Fruit fly (Drosophila melanogaster) whole organism, embryonic: Measurements from ENCODE around the gene CG5968.

Source experiments
- Ada2b ChIP-seq: fragments of 200-800 bp; sonication (Bioruptor generic); IDR thresholded peaks from 2 replicates; pipeline ENCODE4 v1.3.6; 2022; ENCODE audit warnings: missing biosample characterization, missing genetic modification characterization
- Atf6 ChIP-seq: fragments of 200-800 bp; sonication (Bioruptor generic); IDR thresholded peaks from 2 replicates; pipeline ENCODE4 v1.3.6; 2022; ENCODE audit warnings: missing biosample characterization, missing genetic modification characterization
- B-H1 ChIP-seq: fragments of 200-800 bp; sonication (Bioruptor generic); IDR thresholded peaks from 3 replicates; pipeline ENCODE4 v1.3.6; 2022; ENCODE audit warnings: missing biosample characterization, missing genetic modification characterization
- BtbVII ChIP-seq: fragments of 200-800 bp; sonication (Bioruptor generic); optimal IDR thresholded peaks from 3 replicates; lab custom pipeline; 2017; ENCODE audit warnings: missing biosample characterization, mild to moderate bottlenecking, missing genetic modification characterization
- CG10274 ChIP-seq: fragments of 200-800 bp; sonication (Bioruptor generic); optimal IDR thresholded peaks from 3 replicates; lab custom pipeline; 2017; ENCODE audit warnings: missing biosample characterization, mild to moderate bottlenecking, missing genetic modification characterization
- CG12071 ChIP-seq: fragments of 200-800 bp; sonication (Bioruptor generic); optimal IDR thresholded peaks from 3 replicates; lab custom pipeline; 2018; ENCODE audit warnings: missing biosample characterization, mild to moderate bottlenecking, missing genetic modification characterization
- CG12155 ChIP-seq: fragments of 200-800 bp; sonication (Bioruptor generic); optimal IDR thresholded peaks from 3 replicates; lab custom pipeline; 2016; ENCODE audit warnings: missing biosample characterization, missing genetic modification characterization
- CG12769 ChIP-seq: fragments of 200-800 bp; sonication (Bioruptor generic); optimal IDR thresholded peaks from 2 replicates; lab custom pipeline; 2019; ENCODE audit warnings: missing biosample characterization, mild to moderate bottlenecking, missing genetic modification characterization, moderate library complexity
- CG13296 ChIP-seq: fragments of 200-800 bp; sonication (Bioruptor generic); optimal IDR thresholded peaks from 3 replicates; lab custom pipeline; 2018; ENCODE audit warnings: missing biosample characterization, mild to moderate bottlenecking, missing genetic modification characterization
- CG14667 ChIP-seq: fragments of 200-800 bp; sonication (Bioruptor generic); IDR thresholded peaks from 2 replicates; pipeline ENCODE4 v1.3.6; 2022; ENCODE audit warnings: missing biosample characterization, missing genetic modification characterization
- CG15073 ChIP-seq: fragments of 200-800 bp; sonication (Bioruptor generic); optimal IDR thresholded peaks from 2 replicates; lab custom pipeline; 2016; ENCODE audit warnings: missing biosample characterization, missing genetic modification characterization
- CG1529 ChIP-seq: fragments of 200-800 bp; sonication (Bioruptor generic); optimal IDR thresholded peaks from 3 replicates; lab custom pipeline; 2018; ENCODE audit warnings: missing biosample characterization, missing genetic modification characterization
- CG15601 ChIP-seq: fragments of 200-800 bp; sonication (Bioruptor generic); optimal IDR thresholded peaks from 3 replicates; lab custom pipeline; 2019; ENCODE audit warnings: missing biosample characterization, mild to moderate bottlenecking, missing genetic modification characterization, moderate library complexity
- CG15696 ChIP-seq: fragments of 200-800 bp; sonication (Bioruptor generic); optimal IDR thresholded peaks from 2 replicates; lab custom pipeline; 2019; ENCODE audit warnings: missing biosample characterization, mild to moderate bottlenecking, missing genetic modification characterization, moderate library complexity
- CG30431 ChIP-seq: fragments of 200-800 bp; sonication (Bioruptor generic); optimal IDR thresholded peaks from 2 replicates; lab custom pipeline; 2017; ENCODE audit warnings: missing biosample characterization, missing genetic modification characterization
- CG4282 ChIP-seq: fragments of 200-800 bp; sonication (Bioruptor generic); optimal IDR thresholded peaks from 2 replicates; lab custom pipeline; 2016; ENCODE audit warnings: missing biosample characterization, missing genetic modification characterization
- CG4707 ChIP-seq: fragments of 200-800 bp; sonication (Bioruptor generic); optimal IDR thresholded peaks from 2 replicates; lab custom pipeline; 2018; ENCODE audit warnings: missing biosample characterization, mild to moderate bottlenecking, missing genetic modification characterization, moderate library complexity
- CG4730 ChIP-seq: fragments of 200-800 bp; sonication (Bioruptor generic); IDR thresholded peaks from 2 replicates; pipeline ENCODE4 v1.3.6; 2022; ENCODE audit warnings: missing biosample characterization, missing genetic modification characterization
- CG6175 ChIP-seq: fragments of 200-800 bp; sonication (Bioruptor generic); IDR thresholded peaks from 3 replicates; pipeline ENCODE4 v1.3.6; 2022; ENCODE audit warnings: missing biosample characterization, missing genetic modification characterization
- CG7786 ChIP-seq: fragments of 200-800 bp; sonication (Bioruptor generic); optimal IDR thresholded peaks from 2 replicates; lab custom pipeline; 2016; ENCODE audit warnings: missing biosample characterization, missing genetic modification characterization
- CG8281 ChIP-seq: fragments of 200-800 bp; sonication (Bioruptor generic); optimal IDR thresholded peaks from 2 replicates; lab custom pipeline; 2018; ENCODE audit warnings: missing biosample characterization, mild to moderate bottlenecking, missing genetic modification characterization, moderate library complexity
- Dp ChIP-seq: fragments of 200-800 bp; sonication (Bioruptor generic); optimal IDR thresholded peaks from 2 replicates; lab custom pipeline; 2018; ENCODE audit warnings: missing biosample characterization, mild to moderate bottlenecking, missing genetic modification characterization, moderate library complexity
- Drgx ChIP-seq: fragments of 200-800 bp; sonication (Bioruptor generic); IDR thresholded peaks from 2 replicates; pipeline ENCODE4 v1.3.6; 2022; ENCODE audit warnings: missing biosample characterization, missing genetic modification characterization
- E2f1 ChIP-seq: fragments of 200-800 bp; sonication (Bioruptor generic); IDR thresholded peaks from 2 replicates; pipeline ENCODE4 v1.3.6; 2022; ENCODE audit warnings: missing biosample characterization, missing genetic modification characterization
- Six4 ChIP-seq: fragments of 200-800 bp; sonication (Bioruptor generic); optimal IDR thresholded peaks from 2 replicates; lab custom pipeline; 2016; ENCODE audit warnings: missing biosample characterization, missing genetic modification characterization
- Taf1 ChIP-seq: fragments of 200-800 bp; sonication (Bioruptor generic); IDR thresholded peaks from 2 replicates; pipeline ENCODE4 v1.3.6; 2022; ENCODE audit warnings: missing biosample characterization, missing genetic modification characterization
- ac ChIP-seq: fragments of 200-800 bp; sonication (Bioruptor generic); optimal IDR thresholded peaks from 3 replicates; lab custom pipeline; 2017; ENCODE audit warnings: missing biosample characterization, mild to moderate bottlenecking, missing genetic modification characterization
- ase ChIP-seq: fragments of 200-800 bp; sonication (Bioruptor generic); IDR thresholded peaks from 3 replicates; pipeline ENCODE4 v1.3.6; 2022; ENCODE audit warnings: missing biosample characterization, missing genetic modification characterization
- cg ChIP-seq: fragments of 200-800 bp; sonication (Bioruptor generic); optimal IDR thresholded peaks from 3 replicates; lab custom pipeline; 2019; ENCODE audit warnings: missing biosample characterization, mild to moderate bottlenecking, missing genetic modification characterization, moderate library complexity
- crp ChIP-seq, 2 experiments: fragments of 200-800 bp; sonication (Bioruptor generic); optimal IDR thresholded peaks; 2 replicates in 1 of 2; 3 replicates in 1 of 2; lab custom pipeline; 2017; ENCODE audit warnings: missing biosample characterization in 2 of 2, missing genetic modification characterization in 2 of 2, mild to moderate bottlenecking in 1 of 2, moderate library complexity in 1 of 2
- disco-r ChIP-seq: fragments of 200-800 bp; sonication (Bioruptor generic); optimal IDR thresholded peaks from 2 replicates; lab custom pipeline; 2016; ENCODE audit warnings: missing biosample characterization, missing genetic modification characterization
- ewg ChIP-seq: fragments of 200-800 bp; sonication (Bioruptor generic); optimal IDR thresholded peaks from 3 replicates; lab custom pipeline; 2017; ENCODE audit warnings: mild to moderate bottlenecking, missing biosample characterization, missing genetic modification reagents, missing genetic modification characterization
- exex ChIP-seq: fragments of 200-800 bp; sonication (Bioruptor generic); optimal IDR thresholded peaks from 4 replicates; lab custom pipeline; 2018; ENCODE audit warnings: missing biosample characterization, mild to moderate bottlenecking, missing genetic modification characterization, moderate library complexity
- her ChIP-seq: fragments of 200-800 bp; sonication (Bioruptor generic); optimal IDR thresholded peaks from 2 replicates; lab custom pipeline; 2016; ENCODE audit warnings: missing biosample characterization, missing genetic modification characterization
- kay ChIP-seq: fragments of 200-800 bp; sonication (Bioruptor generic); optimal IDR thresholded peaks from 2 replicates; lab custom pipeline; 2016; ENCODE audit warnings: missing biosample characterization, missing genetic modification characterization
- lmd ChIP-seq: fragments of 200-800 bp; sonication (Bioruptor generic); IDR thresholded peaks from 2 replicates; pipeline ENCODE4 v1.3.6; 2022; ENCODE audit warnings: missing biosample characterization, missing genetic modification characterization
- lov ChIP-seq, 2 experiments: fragments of 200-800 bp in 1 of 2; fragments of >200 bp in 1 of 2; sonication (Bioruptor generic) in 1 of 2; IDR thresholded peaks in 1 of 2; optimal IDR thresholded peaks in 1 of 2; 2 replicates in 1 of 2; 3 replicates in 1 of 2; pipeline versions ENCODE4 v1.3.6 to Lab custom; 2017 to 2022; ENCODE audit warnings: missing biosample characterization in 1 of 2, missing genetic modification characterization in 1 of 2
- mirr ChIP-seq: fragments of 200-800 bp; sonication (Bioruptor generic); optimal IDR thresholded peaks from 3 replicates; lab custom pipeline; 2018; ENCODE audit warnings: missing biosample characterization, mild to moderate bottlenecking, missing genetic modification characterization
- pum ChIP-seq: fragments of 200-800 bp; sonication (Bioruptor generic); optimal IDR thresholded peaks from 2 replicates; lab custom pipeline; 2016; ENCODE audit warnings: missing biosample characterization, missing genetic modification characterization
- sc ChIP-seq, 3 experiments: fragments of >200 bp in 2 of 3; fragments of 200-800 bp in 1 of 3; sonication (Bioruptor generic) in 1 of 3; optimal IDR thresholded peaks; 2 replicates in 2 of 3; 3 replicates in 1 of 3; lab custom pipeline; 2017; ENCODE audit warnings: mild to moderate bottlenecking in 1 of 3, missing biosample characterization in 1 of 3, missing genetic modification characterization in 1 of 3, missing genetic modification reagents in 1 of 3
- seq ChIP-seq: fragments of 200-800 bp; sonication (Bioruptor generic); IDR thresholded peaks from 2 replicates; pipeline ENCODE4 v1.3.6; 2022; ENCODE audit warnings: missing biosample characterization, missing genetic modification characterization
- shn ChIP-seq: fragments of 200-800 bp; sonication (Bioruptor generic); optimal IDR thresholded peaks from 3 replicates; lab custom pipeline; 2016; ENCODE audit warnings: missing biosample characterization, missing genetic modification characterization
- sug ChIP-seq: fragments of 200-800 bp; optimal IDR thresholded peaks from 2 replicates; lab custom pipeline; 2019; ENCODE audit warnings: missing biosample characterization, mild to moderate bottlenecking, missing genetic modification characterization, moderate library complexity
- trh ChIP-seq: fragments of 200-800 bp; sonication (Bioruptor generic); optimal IDR thresholded peaks from 2 replicates; lab custom pipeline; 2016; ENCODE audit warnings: missing biosample characterization, missing genetic modification characterization
- tx ChIP-seq: fragments of 200-800 bp; sonication (Bioruptor generic); optimal IDR thresholded peaks from 2 replicates; lab custom pipeline; 2016; ENCODE audit warnings: missing biosample characterization, missing genetic modification characterization
- usp ChIP-seq: fragments of >200 bp; optimal IDR thresholded peaks from 2 replicates; lab custom pipeline; 2017; ENCODE audit warnings: missing biosample characterization, missing genetic modification characterization
- wek ChIP-seq: fragments of 200-800 bp; sonication (Bioruptor generic); optimal IDR thresholded peaks from 3 replicates; lab custom pipeline; 2018; ENCODE audit warnings: missing biosample characterization, mild to moderate bottlenecking, missing genetic modification characterization, moderate library complexity

The CG5968 gene

dm6 chr2L:16521345-16522285 lies 28.1 kb downstream of the CG5968 start (continued):
- peak; percentile 81 for TF ChIP-seq shn (GFP tag; lab: Kevin White, UChicago)
- TF ChIP-seq usp (GFP tag; lab: Kevin White, UChicago), result no peak
- peak in 1 of 2 experiments; percentile 46 for TF ChIP-seq crp (GFP tag; optimal IDR thresholded peaks at IDR 0.05; lab: Kevin White, UChicago)
- peak; percentile 71 for TF ChIP-seq her
- TF ChIP-seq ac (GFP tag; lab: Kevin White, UChicago), result peak; percentile 99
- TF ChIP-seq seq, result peak; percentile 74
- TF ChIP-seq Atf6 (GFP tag; lab: Robert Waterston, UW), result peak; percentile 80
- TF ChIP-seq pum (GFP tag; lab: Kevin White, UChicago), result peak; percentile 68
- TF ChIP-seq wek (GFP tag; lab: Kevin White, UChicago), result peak; percentile 94
- peak; percentile 92 for TF ChIP-seq BtbVII
- peak; percentile 92 for TF ChIP-seq CG15601 (tag; lab: Kevin White, UChicago)
- TF ChIP-seq CG12769 (tag; lab: Kevin White, UChicago), result peak; percentile 91
- peak; percentile 74 for TF ChIP-seq CG10274
- peak; percentile 81 for TF ChIP-seq ewg (GFP tag; lab: Kevin White, UChicago)
- peak; percentile 93 for TF ChIP-seq CG15696 (tag; lab: Kevin White, UChicago)
- 0 out of 3 replicates have a peak, but pooled peaks have one; percentile 31 for TF ChIP-seq CG6175 (GFP tag; lab: Robert Waterston, UW)
- TF ChIP-seq CG12155, result no peak
- no peak for TF ChIP-seq Taf1
- TF ChIP-seq kay, result peak; percentile 85
- TF ChIP-seq ase (GFP tag; lab: Robert Waterston, UW), result peak; percentile 52; the same call in 1 of the 3 replicates
- peak; percentile 75 for TF ChIP-seq trh
- TF ChIP-seq CG8281, result peak; percentile 71
- no peak for TF ChIP-seq CG15073 (GFP tag; lab: Kevin White, UChicago)
- no peak for TF ChIP-seq CG14667
- peak; percentile 51 for TF ChIP-seq Drgx (GFP tag; lab: Robert Waterston, UW)
- TF ChIP-seq disco-r (GFP tag; lab: Kevin White, UChicago), result peak; percentile 72
- TF ChIP-seq Ada2b (GFP tag; lab: Robert Waterston, UW), result peak; percentile 44; the same call in 1 of the 2 replicates
- peak; percentile 56 for TF ChIP-seq CG30431
- peak; percentile 84 for TF ChIP-seq CG13296 (GFP tag; lab: Kevin White, UChicago)
- TF ChIP-seq CG7786 (GFP tag; lab: Kevin White, UChicago), result peak; percentile 62
- peak; percentile 14 for TF ChIP-seq tx (GFP tag; lab: Kevin White, UChicago)
- peak; percentile 53 for TF ChIP-seq CG4730 (GFP tag; lab: Robert Waterston, UW)
- TF ChIP-seq CG4282 (GFP tag; lab: Kevin White, UChicago), result peak; percentile 57
- TF ChIP-seq Six4 (GFP tag; lab: Kevin White, UChicago), result peak; percentile 70
- TF ChIP-seq CG1529 (GFP tag; lab: Kevin White, UChicago), result peak; percentile 95
- peak; percentile 93 for TF ChIP-seq mirr (GFP tag; lab: Kevin White, UChicago)
- peak; percentile 90 for TF ChIP-seq CG4707 (GFP tag; lab: Kevin White, UChicago)
- TF ChIP-seq Dp (GFP tag; lab: Kevin White, UChicago), result no peak
- peak; percentile 53 for TF ChIP-seq exex
- TF ChIP-seq E2f1 (GFP tag; lab: Robert Waterston, UW), result peak; percentile 69
- peak; percentile 71 for TF ChIP-seq sug (tag; lab: Kevin White, UChicago)
- no peak for TF ChIP-seq lov (optimal IDR thresholded peaks at IDR 0.05; lab: Kevin White, UChicago)
- peak; percentile 79; the same call in 1 of the 3 replicates for TF ChIP-seq lov (GFP tag; IDR thresholded peaks at IDR 0.05; lab: Robert Waterston, UW)
- no peak for TF ChIP-seq sc (optimal IDR thresholded peaks at IDR 0.05; lab: Kevin White, UChicago)
- peak; percentile 96 for TF ChIP-seq sc (GFP tag; optimal IDR thresholded peaks at IDR 0.05; lab: Kevin White, UChicago)
- TF ChIP-seq lmd, result no peak
- TF ChIP-seq CG12071, result peak; percentile 90
- TF ChIP-seq cg (GFP tag; lab: Kevin White, UChicago), result peak; percentile 97
- peak; percentile 44; the same call in 1 of the 3 replicates for TF ChIP-seq B-H1 (GFP tag; lab: Robert Waterston, UW)
